Worm (Caenorhabditis elegans): Measurements from ENCODE around the gene C29F9.12.

C29F9.12 gene

DNA sequence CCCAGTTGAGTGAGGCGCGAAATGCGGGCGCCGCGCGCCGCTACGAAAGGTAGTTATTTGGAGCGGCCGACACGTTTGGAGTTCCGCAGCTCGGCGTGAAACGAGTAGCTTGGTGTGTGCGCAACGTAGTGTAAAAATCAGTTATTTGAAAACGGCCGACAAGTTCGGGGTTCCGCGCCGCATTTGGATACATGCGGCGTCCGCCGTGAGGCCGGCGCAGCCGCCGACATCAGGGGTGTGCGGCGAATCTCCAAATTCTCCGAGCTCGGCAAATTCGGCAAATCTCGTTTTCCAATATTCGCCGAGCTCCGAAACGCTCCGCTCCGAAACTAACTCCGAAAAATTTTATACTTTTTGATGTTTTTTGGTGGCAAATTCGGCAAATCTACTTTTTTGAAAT is 36.1 kb upstream of the C29F9.12 start:
- TF ChIP-seq nhr-28 (tag; optimal IDR thresholded peaks at IDR 0.05) (no peak), dpl-1 (GFP tag; optimal IDR thresholded peaks at IDR 0.05) (no peak), ceh-8 (GFP tag; optimal IDR thresholded peaks at IDR 0.05) (no peak), lsy-2 (tag; optimal IDR thresholded peaks at IDR 0.05) (no peak), ces-1 (GFP tag; optimal IDR thresholded peaks at IDR 0.05) (no peak), nhr-20 (tag; optimal IDR thresholded peaks at IDR 0.05) (no peak)

DNA sequence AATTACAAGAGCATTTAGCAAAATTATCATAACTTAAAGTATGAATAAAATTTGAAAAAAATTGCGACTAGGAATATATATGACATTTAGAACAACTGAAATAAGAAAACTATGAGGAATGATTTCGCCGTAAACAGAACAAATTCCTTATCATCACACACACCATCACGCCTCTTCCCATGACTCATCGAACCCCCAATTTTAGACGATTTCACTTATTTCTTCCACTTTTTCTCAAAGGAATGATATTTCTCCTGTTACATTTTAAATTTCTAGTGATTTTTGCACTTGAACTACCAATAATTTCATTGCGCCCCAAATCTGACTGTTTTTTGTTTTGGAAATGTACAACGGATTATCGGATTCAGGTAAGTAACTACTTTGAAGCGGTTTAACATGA is 34.8 kb upstream of the C29F9.12 start, which contains the start of the genes zig-13 and ver-1:
zig-13 (minus strand) TSS at position 101 of the 400 bp plus-strand sequence.
ver-1 (plus strand) TSS at position 180 of the 400 bp plus-strand sequence.
- TF ChIP-seq sup-37 (GFP tag; optimal IDR thresholded peaks at IDR 0.05): no peak

DNA sequence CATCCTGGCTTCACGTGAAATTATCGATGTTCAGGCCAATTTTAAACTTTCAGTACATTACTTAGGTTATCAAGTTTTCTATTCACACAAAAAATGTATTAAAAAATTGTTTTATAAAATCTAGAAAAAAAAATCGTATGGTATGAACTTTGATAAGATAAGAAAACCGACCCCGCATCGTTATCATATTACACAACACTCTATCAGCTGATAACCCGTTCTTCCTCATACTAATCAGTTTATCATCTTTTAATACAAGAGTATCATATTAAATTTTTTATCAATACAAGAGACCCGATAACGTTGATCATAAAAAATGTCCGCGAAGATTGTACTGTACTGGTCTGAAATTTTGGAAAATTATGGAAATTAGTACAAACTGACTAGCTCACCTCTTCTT is 32.3 kb upstream of the C29F9.12 start:
- TF ChIP-seq nhr-19 (GFP tag; conservative IDR thresholded peaks at IDR 0.05) (peak; percentile 12; the same call in 1 of the 2 replicates), lin-35 (GFP tag; optimal IDR thresholded peaks at IDR 0.05) (peak in 1 of 2 experiments; percentile 62), efl-1 (optimal IDR thresholded peaks at IDR 0.05) (no peak), efl-1 (GFP tag; optimal IDR thresholded peaks at IDR 0.05 in 1 of 2) (no peak), nhr-71 (tag; optimal IDR thresholded peaks at IDR 0.05) (no peak), aha-1 (tag; optimal IDR thresholded peaks at IDR 0.05) (no peak), ets-5 (GFP tag; IDR thresholded peaks at IDR 0.05) (no peak), elt-3 (tag; optimal IDR thresholded peaks at IDR 0.05) (peak; percentile 67 to 100 (median 95)), egl-27 (tag; optimal IDR thresholded peaks at IDR 0.05) (peak in 1 of 2 experiments; percentile 6), swsn-7 (tag; optimal IDR thresholded peaks at IDR 0.05) (no peak), nhr-90 (tag; optimal IDR thresholded peaks at IDR 0.05; ENCODE audit: poor library complexity) (peak; percentile 61), nhr-85 (tag) (peak; percentile 52), lin-14 (GFP tag; optimal IDR thresholded peaks at IDR 0.05) (no peak), unc-86 (tag; optimal IDR thresholded peaks at IDR 0.05) (no peak), pqm-1 (tag; optimal IDR thresholded peaks at IDR 0.05) (peak; percentile 98), irx-1 (tag; optimal IDR thresholded peaks at IDR 0.05) (no peak), elt-2 (tag; optimal IDR thresholded peaks at IDR 0.05) (peak; percentile 100), tlp-1 (tag; optimal IDR thresholded peaks at IDR 0.05) (peak; percentile 92), jun-1 (tag; optimal IDR thresholded peaks at IDR 0.05) (peak; percentile 93), pax-3 (tag; optimal IDR thresholded peaks at IDR 0.05) (peak; percentile 34), nhr-47 (tag; optimal IDR thresholded peaks at IDR 0.05) (no peak)

DNA sequence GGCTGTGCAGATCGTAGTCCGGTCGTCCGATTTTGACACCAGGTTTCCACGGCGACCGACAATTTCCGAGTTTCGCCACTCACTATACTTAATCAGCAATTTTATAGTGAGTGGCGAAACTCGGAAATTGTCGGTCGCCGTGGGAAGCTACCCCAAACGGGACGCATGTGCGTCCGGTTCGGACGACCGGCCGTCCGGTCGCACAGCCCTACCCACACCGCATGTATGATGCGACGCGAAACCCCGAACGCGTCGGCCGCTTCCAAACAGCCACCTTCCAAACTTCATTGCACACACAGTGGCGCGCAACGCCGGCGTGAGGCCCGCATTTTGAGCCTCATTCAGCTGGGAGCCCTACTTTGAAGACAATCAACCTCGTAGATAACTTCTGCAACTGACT is 29.3 kb upstream of the C29F9.12 start:
- TF ChIP-seq nhr-19 (GFP tag; conservative IDR thresholded peaks at IDR 0.05) (no peak), lin-39 (tag; optimal IDR thresholded peaks at IDR 0.05) (no peak), nhr-47 (tag; optimal IDR thresholded peaks at IDR 0.05) (no peak), unc-98 (GFP tag; IDR thresholded peaks at IDR 0.05) (no peak), elt-2 (tag; optimal IDR thresholded peaks at IDR 0.05) (no peak), nhr-28 (tag; optimal IDR thresholded peaks at IDR 0.05) (no peak), nhr-12 (tag; optimal IDR thresholded peaks at IDR 0.05) (no peak), ces-1 (GFP tag; optimal IDR thresholded peaks at IDR 0.05) (no peak), nhr-11 (tag; optimal IDR thresholded peaks at IDR 0.05) (no peak), C16A3.4 (tag; optimal IDR thresholded peaks at IDR 0.05) (no peak)

ce11 chrIII:149132-149531 is 27.3 kb upstream of the C29F9.12 start:
- TF ChIP-seq efl-1 (optimal IDR thresholded peaks at IDR 0.05) (no peak), efl-1 (GFP tag; optimal IDR thresholded peaks at IDR 0.05 in 1 of 2) (peak in 1 of 2 experiments; percentile 69), jun-1 (tag; optimal IDR thresholded peaks at IDR 0.05) (no peak), egl-27 (tag; optimal IDR thresholded peaks at IDR 0.05) (no peak), ets-5 (GFP tag; IDR thresholded peaks at IDR 0.05) (no peak)

Data from whole organism, L1 larva.